Fruit fly (Drosophila melanogaster) whole organism, wandering third instar larva: Measurements from ENCODE around the gene dec.

Source experiments
- Abd-B ChIP-seq: fragments of >200 bp; optimal IDR thresholded peaks from 2 replicates; lab custom pipeline; 2017; ENCODE audit warnings: missing biosample characterization, missing genetic modification characterization
- CG32264 ChIP-seq: fragments of 200-800 bp; sonication (Bioruptor generic); optimal IDR thresholded peaks from 2 replicates; lab custom pipeline; 2016; ENCODE audit warnings: missing biosample characterization, missing genetic modification characterization
- CG9705 ChIP-seq: fragments of 200-800 bp; sonication (Bioruptor generic); optimal IDR thresholded peaks from 2 replicates; lab custom pipeline; 2018; ENCODE audit warnings: missing biosample characterization, mild to moderate bottlenecking, missing genetic modification characterization
- CrebA ChIP-seq: fragments of 200-800 bp; sonication (Bioruptor generic); optimal IDR thresholded peaks from 2 replicates; lab custom pipeline; 2016; ENCODE audit warnings: missing biosample characterization, mild to moderate bottlenecking, missing genetic modification characterization, borderline replicate concordance
- Dif ChIP-seq: fragments of 200-275, 200-300 bp; sonication (Bioruptor generic); optimal IDR thresholded peaks from 2 replicates; lab custom pipeline; 2018; ENCODE audit warnings: missing biosample characterization, missing genetic modification characterization; ENCODE audit not compliant: partially characterized antibody
- GATAd ChIP-seq: sonication (Bioruptor generic); optimal IDR thresholded peaks from 2 replicates; lab custom pipeline; 2016; ENCODE audit warnings: missing biosample characterization, missing genetic modification characterization
- HLH106 ChIP-seq: fragments of 200-800 bp; optimal IDR thresholded peaks from 3 replicates; lab custom pipeline; 2019; ENCODE audit warnings: missing biosample characterization, mild to moderate bottlenecking, missing genetic modification characterization, moderate library complexity
- Hnf4 ChIP-seq: fragments of 200-800 bp; sonication (Bioruptor generic); optimal IDR thresholded peaks from 2 replicates; lab custom pipeline; 2016; ENCODE audit warnings: missing biosample characterization, mild to moderate bottlenecking, missing genetic modification characterization
- Hr78 ChIP-seq: fragments of >200 bp; optimal IDR thresholded peaks from 2 replicates; lab custom pipeline; 2017; ENCODE audit warnings: missing biosample characterization, missing genetic modification characterization
- Hr83 ChIP-seq: fragments of 200-300 bp; sonication (Bioruptor generic); optimal IDR thresholded peaks from 2 replicates; lab custom pipeline; 2016; ENCODE audit warnings: missing biosample characterization, mild to moderate bottlenecking, missing genetic modification characterization, moderate library complexity; ENCODE audit not compliant: poor library complexity, severe bottlenecking
- Jra ChIP-seq: sonication (Bioruptor generic); optimal IDR thresholded peaks from 2 replicates; lab custom pipeline; 2016; ENCODE audit warnings: missing biosample characterization, missing genetic modification characterization
- Mio ChIP-seq: sonication (Bioruptor generic); optimal IDR thresholded peaks from 2 replicates; lab custom pipeline; 2016; ENCODE audit warnings: missing biosample characterization, missing genetic modification characterization
- Myc ChIP-seq: fragments of >200 bp; optimal IDR thresholded peaks from 2 replicates; lab custom pipeline; 2017
- N ChIP-seq: fragments of >200 bp; optimal IDR thresholded peaks from 2 replicates; lab custom pipeline; 2018; ENCODE audit warnings: missing biosample characterization, missing external identifiers, missing genetic modification characterization
- OdsH ChIP-seq: fragments of 200-800 bp; sonication (Bioruptor generic); optimal IDR thresholded peaks from 2 replicates; lab custom pipeline; 2016; ENCODE audit warnings: missing biosample characterization, mild to moderate bottlenecking, missing genetic modification characterization
- Rel ChIP-seq, 2 experiments: fragments of 200-800 bp; sonication (Bioruptor generic) in 1 of 2; optimal IDR thresholded peaks; 2 replicates in 1 of 2; 3 replicates in 1 of 2; lab custom pipeline; 2016 to 2019; ENCODE audit warnings: mild to moderate bottlenecking in 2 of 2, missing biosample characterization in 2 of 2, missing genetic modification characterization in 2 of 2, moderate library complexity in 1 of 2
- Sp1 ChIP-seq: fragments of 200-800 bp; sonication (Bioruptor generic); optimal IDR thresholded peaks from 3 replicates; lab custom pipeline; 2019; ENCODE audit warnings: missing biosample characterization, mild to moderate bottlenecking, missing genetic modification characterization, moderate library complexity
- br ChIP-seq: fragments of 200-800 bp; sonication (Bioruptor generic); optimal IDR thresholded peaks from 2 replicates; lab custom pipeline; 2016; ENCODE audit warnings: missing biosample characterization, missing genetic modification characterization
- brk ChIP-seq: fragments of 200-800 bp; sonication (Bioruptor generic); optimal IDR thresholded peaks from 2 replicates; lab custom pipeline; 2016; ENCODE audit warnings: missing biosample characterization, mild to moderate bottlenecking, missing genetic modification characterization
- dl ChIP-seq, 2 experiments: fragments of 175-275, 200-275 bp in 1 of 2; fragments of 200-275 bp in 1 of 2; sonication (Bioruptor generic); optimal IDR thresholded peaks; lab custom pipeline; 2018; ENCODE audit warnings: mild to moderate bottlenecking in 2 of 2, missing biosample characterization in 2 of 2, missing genetic modification characterization in 2 of 2, moderate library complexity in 2 of 2; ENCODE audit not compliant: partially characterized antibody in 2 of 2, insufficient read depth in 1 of 2
- dmrt93B ChIP-seq: fragments of 200-800 bp; sonication (Bioruptor generic); optimal IDR thresholded peaks from 2 replicates; lab custom pipeline; 2018; ENCODE audit warnings: missing biosample characterization, mild to moderate bottlenecking, missing genetic modification characterization
- ey ChIP-seq: fragments of 200-800 bp; sonication (Bioruptor generic); optimal IDR thresholded peaks from 2 replicates; lab custom pipeline; 2016; ENCODE audit warnings: missing biosample characterization, missing genetic modification characterization
- foxo ChIP-seq, 2 experiments: fragments of 200-800 bp; sonication (Bioruptor generic); optimal IDR thresholded peaks; 2 replicates in 1 of 2; 3 replicates in 1 of 2; lab custom pipeline; 2016 to 2017; ENCODE audit warnings: missing biosample characterization in 2 of 2, missing genetic modification characterization in 2 of 2
- h ChIP-seq: fragments of 200-800 bp; sonication (Bioruptor generic); optimal IDR thresholded peaks from 3 replicates; lab custom pipeline; 2016; ENCODE audit warnings: missing biosample characterization, mild to moderate bottlenecking, missing genetic modification characterization
- lola ChIP-seq: fragments of >200 bp; optimal IDR thresholded peaks from 2 replicates; lab custom pipeline; 2017; ENCODE audit warnings: missing biosample characterization, missing genetic modification characterization
- pan ChIP-seq: fragments of >200 bp; optimal IDR thresholded peaks from 2 replicates; lab custom pipeline; 2017
- psq ChIP-seq: fragments of 200-800 bp; sonication (Bioruptor generic); optimal IDR thresholded peaks from 3 replicates; lab custom pipeline; 2017; ENCODE audit warnings: missing biosample characterization, mild to moderate bottlenecking, missing genetic modification characterization, moderate library complexity
- rgr ChIP-seq: fragments of 200-800 bp; sonication (Bioruptor generic); optimal IDR thresholded peaks from 3 replicates; lab custom pipeline; 2016; ENCODE audit warnings: missing biosample characterization, mild to moderate bottlenecking, missing genetic modification characterization
- tai ChIP-seq: sonication (Bioruptor generic); optimal IDR thresholded peaks from 2 replicates; lab custom pipeline; 2016; ENCODE audit warnings: missing biosample characterization, missing genetic modification characterization
- usp ChIP-seq: fragments of >200 bp; optimal IDR thresholded peaks from 2 replicates; lab custom pipeline; 2017; ENCODE audit warnings: missing biosample characterization, missing genetic modification characterization

The dec gene

DNA sequence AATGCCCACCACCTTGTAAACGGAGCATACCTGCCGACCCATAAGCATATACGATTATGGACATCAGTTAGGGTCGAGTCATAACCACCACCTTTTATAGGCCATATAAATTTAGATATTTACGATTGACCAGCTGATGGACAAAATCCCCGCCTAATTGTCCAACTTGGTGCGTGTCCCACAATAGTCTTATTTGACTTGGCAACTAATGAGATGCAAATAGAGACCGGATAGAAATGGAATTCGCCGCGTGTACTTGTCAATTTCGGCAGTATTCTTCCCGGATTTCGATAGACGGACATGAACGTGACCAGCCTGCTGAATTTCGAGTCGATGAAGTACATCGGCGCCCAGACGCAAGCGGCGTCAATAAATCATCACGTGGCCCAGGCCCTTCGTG is 11.3 kb upstream of the dec start, which contains the start of gene Ir7g:
Gene Ir7g (plus strand): TSS at position 301 of the 400 bp plus-strand sequence.
- no peak for TF ChIP-seq foxo (GFP tag; optimal IDR thresholded peaks at IDR 0.05; lab: Kevin White, UChicago)
- no peak for TF ChIP-seq Jra (GFP tag; lab: Kevin White, UChicago)
- no peak for TF ChIP-seq dmrt93B
- no peak for TF ChIP-seq usp
- TF ChIP-seq dl (GFP tag; optimal IDR thresholded peaks at IDR 0.05; lab: Kevin White, UChicago; ENCODE audit: insufficient read depth in 1 of 2, partially characterized antibody in 2 of 2) = no peak
- TF ChIP-seq Hr83 = no peak
- TF ChIP-seq tai = no peak
- no peak for TF ChIP-seq N (GFP tag; lab: Kevin White, UChicago)

DNA sequence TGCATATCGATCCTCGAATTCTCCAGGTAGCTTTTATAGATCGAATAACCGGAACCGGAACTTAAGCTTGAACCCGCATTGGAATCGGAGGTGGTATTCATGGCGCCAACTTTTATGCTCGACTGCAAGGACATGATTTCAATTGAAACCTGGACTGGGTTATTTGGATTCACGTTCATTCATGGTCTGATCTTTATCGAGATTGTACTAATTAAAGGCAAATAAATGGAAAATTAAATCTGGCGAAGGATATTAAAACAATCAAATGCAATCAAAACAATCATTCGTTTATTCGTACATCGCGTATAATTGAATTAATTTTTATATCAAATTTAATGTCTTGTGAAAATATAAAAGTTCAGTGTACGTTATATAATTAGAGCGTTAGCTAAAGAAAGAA is 10.9 kb upstream of the dec start, which contains the start of gene Ir7f:
Gene Ir7f (minus strand): TSS at position 101 of the 400 bp plus-strand sequence.
- TF ChIP-seq GATAd (GFP tag; lab: Kevin White, UChicago) = no peak
- no peak for TF ChIP-seq dl (GFP tag; optimal IDR thresholded peaks at IDR 0.05; lab: Kevin White, UChicago; ENCODE audit: insufficient read depth in 1 of 2, partially characterized antibody in 2 of 2)
- no peak for TF ChIP-seq HLH106 (tag; lab: Kevin White, UChicago)
- TF ChIP-seq foxo (GFP tag; optimal IDR thresholded peaks at IDR 0.05; lab: Kevin White, UChicago) = no peak
- no peak for TF ChIP-seq CG32264 (GFP tag; lab: Kevin White, UChicago)
- no peak for TF ChIP-seq N (GFP tag; lab: Kevin White, UChicago)
- TF ChIP-seq CG9705 (GFP tag; lab: Kevin White, UChicago) = no peak
- TF ChIP-seq Myc (lab: Kevin White, UChicago) = no peak
- TF ChIP-seq Hnf4 (GFP tag; lab: Kevin White, UChicago) = no peak
- no peak for TF ChIP-seq tai
- TF ChIP-seq psq (GFP tag; lab: Kevin White, UChicago) = no peak
- TF ChIP-seq ey (GFP tag; lab: Kevin White, UChicago) = no peak

DNA sequence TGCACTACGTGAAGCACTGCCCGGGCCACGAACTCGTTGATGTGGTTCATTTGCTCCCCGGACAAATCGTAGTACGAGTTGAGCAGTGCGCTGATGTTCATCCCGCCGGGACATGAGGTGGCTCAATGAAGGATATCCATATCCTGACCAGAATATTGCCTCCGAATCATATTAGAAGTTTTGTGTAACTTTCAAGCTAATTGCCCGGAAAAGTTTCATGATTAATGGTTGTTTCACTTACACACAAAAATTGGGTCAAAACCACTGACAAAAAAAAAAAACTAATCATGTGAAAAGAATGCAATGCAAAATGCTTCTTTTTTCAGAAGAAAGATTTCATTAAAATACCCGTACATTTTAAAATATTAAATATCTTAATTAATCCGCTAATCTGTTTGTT is 8.6 kb upstream of the dec start, which contains the start of gene Ir7e:
Gene Ir7e (minus strand): TSS at position 101 of the 400 bp plus-strand sequence.
- TF ChIP-seq Hr78 (GFP tag; lab: Kevin White, UChicago) (no peak), Dif (GFP tag; lab: Kevin White, UChicago) (no peak), GATAd (GFP tag; lab: Kevin White, UChicago) (no peak), Myc (lab: Kevin White, UChicago) (no peak), ey (GFP tag; lab: Kevin White, UChicago) (no peak), Abd-B (no peak), brk (no peak), tai (no peak), Mio (GFP tag; lab: Kevin White, UChicago) (no peak), N (GFP tag; lab: Kevin White, UChicago) (no peak), br (GFP tag; lab: Kevin White, UChicago) (no peak)

DNA sequence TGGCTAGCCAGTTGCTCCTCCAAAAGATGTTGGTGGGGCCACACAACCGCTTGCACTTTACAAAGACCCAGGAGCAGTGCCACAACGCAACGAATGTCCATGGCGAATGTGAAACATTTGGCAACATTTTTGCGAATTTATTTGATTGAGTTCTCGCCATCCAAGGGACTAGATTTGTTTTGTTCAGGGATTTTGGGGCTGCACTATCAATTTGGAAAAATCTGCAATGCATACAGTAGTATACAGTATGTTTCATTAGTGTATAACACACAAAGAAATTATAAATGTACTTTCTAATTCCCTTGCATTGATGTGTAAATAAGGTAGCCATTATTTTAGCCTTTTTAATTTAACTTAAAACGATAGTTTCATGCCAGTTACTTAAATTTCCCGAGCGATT is 5.7 kb upstream of the dec start, which contains the start of gene Ir7d:
Gene Ir7d (minus strand): TSS at position 101 of the 400 bp plus-strand sequence.
- TF ChIP-seq Dif (GFP tag; lab: Kevin White, UChicago) (no peak), N (GFP tag; lab: Kevin White, UChicago) (no peak), dmrt93B (no peak), br (GFP tag; lab: Kevin White, UChicago) (no peak), Rel (GFP tag; optimal IDR thresholded peaks at IDR 0.05; lab: Kevin White, UChicago) (no peak), Rel (tag; optimal IDR thresholded peaks at IDR 0.05; lab: Kevin White, UChicago) (no peak), brk (no peak), Hnf4 (GFP tag; lab: Kevin White, UChicago) (no peak)

DNA sequence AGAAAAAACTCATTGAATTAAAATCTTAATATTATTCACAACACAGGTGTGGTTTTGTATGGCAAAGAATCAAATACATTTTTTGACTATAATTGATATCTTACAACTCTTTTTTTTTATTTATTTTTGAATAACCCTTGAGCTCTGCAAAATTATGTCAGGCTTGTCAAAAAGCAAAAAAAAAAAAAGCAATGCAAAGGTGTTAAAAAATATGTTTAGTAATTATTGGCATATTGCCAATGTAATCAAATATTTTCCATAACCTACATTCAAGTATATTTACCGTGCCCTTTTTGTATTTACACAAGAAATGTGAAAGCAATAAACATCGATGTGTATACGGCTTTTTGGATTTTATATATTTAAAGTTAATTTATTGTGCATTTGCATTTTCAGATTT is 1.1 kb upstream of the dec start, which contains the start of gene Ir7c:
Gene Ir7c (plus strand): TSS at position 301 of the 400 bp plus-strand sequence.
- TF ChIP-seq tai (no peak), ey (GFP tag; lab: Kevin White, UChicago) (no peak), Rel (GFP tag; optimal IDR thresholded peaks at IDR 0.05; lab: Kevin White, UChicago) (no peak), Rel (tag; optimal IDR thresholded peaks at IDR 0.05; lab: Kevin White, UChicago) (no peak)

DNA sequence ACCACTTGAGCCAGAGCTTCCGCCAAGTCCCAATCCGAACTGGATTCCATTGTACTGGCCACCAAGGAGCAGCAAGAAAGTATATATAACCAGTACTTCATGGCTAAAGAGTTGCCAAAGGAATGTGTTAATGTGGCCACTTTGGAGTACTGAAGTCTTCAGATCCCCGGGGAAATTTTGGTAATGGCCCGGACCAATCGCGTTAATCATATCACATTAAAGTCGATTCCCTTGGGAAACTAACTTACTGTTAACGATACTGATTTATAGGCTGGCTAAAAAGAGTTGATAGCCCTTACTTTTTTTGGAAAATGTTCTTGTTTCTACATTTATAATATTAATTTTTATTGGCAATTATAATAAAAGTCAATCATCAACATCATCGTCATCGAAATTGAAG is 6.2 kb downstream of the dec start, which contains the start of gene Ir7b:
Gene Ir7b (minus strand): TSS at position 101 of the 400 bp plus-strand sequence.
- TF ChIP-seq h (GFP tag; lab: Kevin White, UChicago) = no peak
- no peak for TF ChIP-seq Jra (GFP tag; lab: Kevin White, UChicago)
- TF ChIP-seq OdsH (GFP tag; lab: Kevin White, UChicago) = no peak
- no peak for TF ChIP-seq br (GFP tag; lab: Kevin White, UChicago)
- TF ChIP-seq ey (GFP tag; lab: Kevin White, UChicago) = no peak
- no peak for TF ChIP-seq CrebA (GFP tag; lab: Kevin White, UChicago)
- no peak for TF ChIP-seq CG9705 (GFP tag; lab: Kevin White, UChicago)
- no peak for TF ChIP-seq rgr
- no peak for TF ChIP-seq psq (GFP tag; lab: Kevin White, UChicago)
- TF ChIP-seq lola = no peak
- no peak for TF ChIP-seq HLH106 (tag; lab: Kevin White, UChicago)
- TF ChIP-seq pan (lab: Kevin White, UChicago) = no peak
- no peak for TF ChIP-seq Dif (GFP tag; lab: Kevin White, UChicago)
- no peak for TF ChIP-seq N (GFP tag; lab: Kevin White, UChicago)
- no peak for TF ChIP-seq Hnf4 (GFP tag; lab: Kevin White, UChicago)
- no peak for TF ChIP-seq Sp1
